Fruit fly (Drosophila melanogaster): Measurements from ENCODE around the gene CG3823.

CG3823 gene

DNA sequence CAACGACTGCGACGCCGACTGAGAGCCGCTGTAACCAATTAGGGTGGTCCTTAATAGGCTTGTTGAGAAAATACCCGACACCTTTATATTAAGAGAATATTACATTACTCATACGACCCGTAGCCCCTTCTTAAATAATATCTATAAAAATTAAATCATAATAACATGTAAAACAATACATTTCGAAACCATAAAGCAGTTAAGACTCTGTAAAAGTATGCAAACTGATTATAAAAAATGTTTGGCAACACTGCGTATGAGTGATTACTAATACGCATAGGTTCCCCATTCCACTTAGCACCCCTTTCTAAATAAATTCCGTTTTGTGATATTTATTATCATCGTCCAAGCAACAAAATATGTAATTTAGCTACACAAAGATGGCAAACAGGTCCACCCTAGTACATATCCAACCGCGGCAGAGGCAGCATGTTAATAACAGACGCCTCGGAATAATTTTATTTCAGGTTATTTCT lies 36.9 kb downstream of the CG3823 start:
- TF ChIP-seq Dll (optimal IDR thresholded peaks at IDR 0.05) (no peak), pan (optimal IDR thresholded peaks at IDR 0.05) (no peak), psq (optimal IDR thresholded peaks at IDR 0.05) (no peak), CG8478 (optimal IDR thresholded peaks at IDR 0.05) (no peak), usp (GFP tag; optimal IDR thresholded peaks at IDR 0.05) (no peak), EcR (GFP tag; optimal IDR thresholded peaks at IDR 0.05) (no peak)

DNA sequence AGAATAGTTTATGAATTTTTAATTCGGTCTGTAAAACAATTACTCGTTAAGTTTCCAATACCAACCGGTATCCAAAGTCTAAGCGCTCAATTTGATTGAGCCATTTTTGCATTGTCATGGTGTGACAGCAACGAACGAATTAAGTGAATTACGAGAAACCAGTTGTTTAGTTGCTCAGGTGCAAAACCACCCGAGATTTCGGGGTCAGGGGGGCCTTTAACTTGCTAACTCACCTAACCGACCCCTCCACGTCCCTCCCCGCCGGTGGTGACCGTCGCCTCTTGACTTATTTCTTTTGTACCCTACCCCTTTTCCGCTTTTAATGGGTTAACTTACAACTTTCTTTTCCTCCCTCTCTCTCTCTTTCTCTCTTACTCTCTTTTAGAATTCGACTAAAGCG lies 37.9 kb downstream of the CG3823 start:
- TF ChIP-seq EcR (GFP tag; optimal IDR thresholded peaks at IDR 0.05) (no peak), psq (optimal IDR thresholded peaks at IDR 0.05) (no peak), CG8478 (optimal IDR thresholded peaks at IDR 0.05) (no peak), pan (optimal IDR thresholded peaks at IDR 0.05) (no peak), usp (GFP tag; optimal IDR thresholded peaks at IDR 0.05) (no peak), Dll (optimal IDR thresholded peaks at IDR 0.05) (no peak)

DNA sequence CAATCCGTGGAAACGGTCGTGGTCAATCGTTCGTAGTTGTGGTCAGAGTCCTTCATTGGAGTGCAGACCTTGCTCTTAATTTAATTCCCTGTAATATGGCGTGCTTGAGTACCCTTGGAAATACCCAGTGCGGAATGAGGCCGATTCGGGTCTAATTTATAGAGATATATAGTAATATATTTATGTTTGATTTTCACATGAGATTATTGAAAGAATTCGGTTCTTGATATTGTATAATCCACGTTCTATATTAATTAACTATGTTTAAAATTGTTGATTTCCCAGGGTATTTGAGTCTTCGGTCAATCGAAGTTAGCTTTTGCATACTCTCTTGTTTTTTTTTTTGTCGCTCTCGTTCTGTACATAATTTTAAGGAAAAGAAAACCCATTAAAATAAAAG lies 39.5 kb downstream of the CG3823 start:
- TF ChIP-seq pan (optimal IDR thresholded peaks at IDR 0.05) (peak; percentile 76), usp (GFP tag; optimal IDR thresholded peaks at IDR 0.05) (no peak)

DNA sequence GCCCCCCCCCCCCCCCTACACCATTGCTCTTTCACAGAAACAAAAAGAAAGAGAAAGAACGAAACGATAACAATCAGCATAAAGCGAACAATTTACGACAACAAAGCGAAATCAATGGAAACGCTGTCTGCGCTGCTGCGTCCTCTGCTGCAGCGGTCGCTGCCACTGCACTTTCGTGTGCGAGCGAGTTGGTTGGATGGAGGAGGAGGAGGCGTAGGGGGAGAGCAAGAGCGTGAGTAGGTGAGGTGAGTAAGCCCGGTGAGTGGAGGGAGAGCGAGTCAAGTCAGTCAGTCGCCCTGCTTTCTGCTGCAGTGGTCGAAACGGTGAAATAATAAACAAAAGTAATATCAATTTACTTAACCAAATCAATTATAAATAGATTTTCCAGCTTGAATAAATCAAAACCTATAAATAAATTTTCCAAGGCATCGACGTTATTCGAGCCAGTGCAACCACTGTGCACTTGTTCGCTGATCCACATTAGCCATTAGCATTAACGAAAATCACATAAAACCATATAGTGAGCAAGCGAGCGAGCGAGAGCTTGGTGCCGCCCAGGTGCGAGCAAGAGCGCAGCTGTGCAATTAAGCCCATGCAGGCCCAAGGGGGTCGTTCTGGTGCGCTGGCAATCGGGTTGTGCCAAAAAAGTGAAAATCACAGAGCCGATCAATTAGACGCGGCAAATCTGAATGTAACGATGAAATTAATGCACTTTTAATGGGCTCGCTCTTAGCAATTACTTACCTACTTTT lies 40.2 kb downstream of the CG3823 start:
- TF ChIP-seq Dll (optimal IDR thresholded peaks at IDR 0.05) (peak; percentile 62), pan (optimal IDR thresholded peaks at IDR 0.05) (no peak), psq (optimal IDR thresholded peaks at IDR 0.05) (no peak)

DNA sequence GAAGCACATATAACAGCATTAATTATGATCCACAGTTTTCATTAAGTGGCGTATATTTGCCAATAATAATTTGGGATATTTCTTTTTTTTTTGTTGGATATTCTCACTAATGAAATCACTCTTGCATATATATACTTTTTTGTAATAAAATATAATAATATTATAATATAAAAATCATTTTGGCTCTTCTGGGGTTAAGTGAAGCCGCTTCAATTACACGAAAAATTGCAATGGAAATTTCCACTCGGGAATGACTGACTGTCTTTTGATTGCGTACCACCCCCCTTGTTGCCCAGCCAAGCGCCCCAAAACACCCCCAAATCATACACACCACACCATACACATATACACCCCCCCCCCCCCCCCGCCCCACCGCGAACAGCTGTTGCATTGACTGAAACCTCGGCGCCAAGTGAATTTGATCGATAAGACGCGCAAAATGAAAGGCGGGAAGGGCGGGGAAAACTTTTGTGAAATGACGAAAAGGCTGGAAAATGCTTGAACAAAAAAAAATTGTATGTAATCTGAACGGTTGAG lies 40.8 kb downstream of the CG3823 start:
- TF ChIP-seq psq (optimal IDR thresholded peaks at IDR 0.05) (no peak), usp (GFP tag; optimal IDR thresholded peaks at IDR 0.05) (no peak), EcR (GFP tag; optimal IDR thresholded peaks at IDR 0.05) (no peak), Dll (optimal IDR thresholded peaks at IDR 0.05) (no peak), CG8478 (optimal IDR thresholded peaks at IDR 0.05) (no peak), pan (optimal IDR thresholded peaks at IDR 0.05) (no peak)

DNA sequence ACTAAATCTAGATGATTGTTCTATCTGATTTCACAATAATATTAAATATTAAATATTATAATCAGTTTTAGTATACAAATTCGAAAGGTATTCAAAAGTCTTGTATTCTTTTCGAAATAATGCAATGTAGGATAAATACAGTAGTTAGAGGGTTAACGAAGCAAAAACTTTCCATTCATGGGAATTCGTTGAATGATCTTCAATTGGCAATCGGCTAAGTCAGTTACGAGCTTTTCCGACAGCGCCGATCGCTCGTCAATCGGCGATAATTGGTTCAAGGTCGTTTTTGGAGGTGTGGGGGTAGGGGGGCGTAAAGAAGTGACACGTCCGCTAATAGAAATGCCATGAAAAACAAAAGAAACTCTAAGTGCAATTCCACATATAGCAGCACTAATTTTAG lies 42.4 kb downstream of the CG3823 start:
- TF ChIP-seq CG8478 (optimal IDR thresholded peaks at IDR 0.05): no peak
- no peak for TF ChIP-seq EcR (GFP tag; optimal IDR thresholded peaks at IDR 0.05)
- no peak for TF ChIP-seq pan (optimal IDR thresholded peaks at IDR 0.05)
- TF ChIP-seq usp (GFP tag; optimal IDR thresholded peaks at IDR 0.05): no peak
- no peak for TF ChIP-seq psq (optimal IDR thresholded peaks at IDR 0.05)
- no peak for TF ChIP-seq Dll (optimal IDR thresholded peaks at IDR 0.05)

DNA sequence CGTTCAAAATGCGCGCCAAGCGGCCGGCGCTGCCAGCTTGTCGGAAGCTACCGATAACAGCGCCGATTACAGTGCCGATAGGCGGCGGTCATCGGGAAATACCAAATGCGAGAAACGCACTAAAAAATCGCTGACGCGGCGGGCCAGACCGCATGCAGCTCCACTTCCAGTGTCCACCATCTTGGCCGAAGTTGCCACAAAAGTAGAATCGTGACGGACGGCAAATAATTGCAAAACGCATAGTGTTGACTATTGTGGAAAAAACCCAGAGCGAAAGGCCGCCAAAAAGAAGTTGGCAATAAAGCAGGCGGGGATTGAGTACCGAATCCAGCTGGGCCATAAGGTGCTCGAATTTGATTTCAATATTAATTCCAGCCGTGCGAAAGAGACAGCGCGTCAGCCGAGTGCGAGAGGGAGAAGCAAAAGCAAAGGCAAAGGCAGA lies 43.2 kb downstream of the CG3823 start, which contains the start of gene CG3847:
TSS of gene CG3847 (plus strand) at position 178 of the 442 bp plus-strand sequence.
- TF ChIP-seq pan (optimal IDR thresholded peaks at IDR 0.05) (no peak), usp (GFP tag; optimal IDR thresholded peaks at IDR 0.05) (no peak), psq (optimal IDR thresholded peaks at IDR 0.05) (no peak), CG8478 (optimal IDR thresholded peaks at IDR 0.05) (no peak), EcR (GFP tag; optimal IDR thresholded peaks at IDR 0.05) (no peak)

DNA sequence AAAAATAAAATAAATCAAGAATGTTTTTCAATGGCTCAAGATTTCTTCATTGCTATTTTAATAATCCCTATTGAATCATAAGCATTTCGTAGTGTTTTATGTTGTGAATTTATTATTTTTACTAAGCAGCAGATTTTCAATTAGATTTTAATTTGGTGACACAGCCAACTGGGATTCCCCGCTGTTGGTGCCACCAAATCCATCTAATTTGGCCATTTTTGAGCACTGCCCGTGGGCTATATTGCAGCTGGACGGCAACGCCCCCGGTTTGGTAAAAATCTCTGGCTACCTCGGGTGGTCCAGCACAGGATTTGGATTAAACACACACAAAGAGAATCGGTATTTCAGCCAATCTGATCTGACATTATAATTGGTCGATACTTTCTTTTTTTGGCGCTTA lies 45.5 kb downstream of the CG3823 start:
- TF ChIP-seq usp (GFP tag; optimal IDR thresholded peaks at IDR 0.05) (no peak), psq (optimal IDR thresholded peaks at IDR 0.05) (no peak), Dll (optimal IDR thresholded peaks at IDR 0.05) (no peak), pan (optimal IDR thresholded peaks at IDR 0.05) (no peak), CG8478 (optimal IDR thresholded peaks at IDR 0.05) (no peak), EcR (GFP tag; optimal IDR thresholded peaks at IDR 0.05) (no peak)

DNA sequence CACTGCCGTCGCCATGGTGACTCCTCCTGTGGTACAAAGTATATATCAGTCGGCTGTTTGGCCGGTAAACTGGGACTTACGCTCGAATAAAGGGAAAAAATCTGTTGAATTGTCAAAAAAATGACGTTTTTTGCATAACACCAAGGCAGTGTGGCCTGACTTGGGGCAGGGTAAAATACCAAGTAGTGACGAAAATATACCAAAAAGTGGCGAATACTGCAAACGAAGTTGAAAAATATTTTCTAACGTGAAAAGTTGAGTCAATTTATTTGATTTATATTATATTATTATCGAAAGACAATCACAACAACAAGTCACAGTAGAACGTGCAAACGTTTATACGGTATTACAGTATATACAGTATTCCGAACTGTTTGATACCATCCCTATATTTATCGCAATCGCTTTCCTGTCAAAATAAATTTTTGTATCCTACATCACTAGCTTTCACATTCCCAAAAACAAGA lies 46.5 kb downstream of the CG3823 start, which contains the start of the genes ND-B16.6 and kdn:
TSS of gene ND-B16.6 (minus strand) at position 189 of the 467 bp plus-strand sequence.
TSS of gene kdn (plus strand) at position 417 of the 467 bp plus-strand sequence.
- no peak for TF ChIP-seq EcR (GFP tag; optimal IDR thresholded peaks at IDR 0.05)
- TF ChIP-seq psq (optimal IDR thresholded peaks at IDR 0.05): no peak
- TF ChIP-seq pan (optimal IDR thresholded peaks at IDR 0.05): no peak
- TF ChIP-seq Dll (optimal IDR thresholded peaks at IDR 0.05): no peak
- TF ChIP-seq usp (GFP tag; optimal IDR thresholded peaks at IDR 0.05): no peak
- TF ChIP-seq CG8478 (optimal IDR thresholded peaks at IDR 0.05): no peak

DNA sequence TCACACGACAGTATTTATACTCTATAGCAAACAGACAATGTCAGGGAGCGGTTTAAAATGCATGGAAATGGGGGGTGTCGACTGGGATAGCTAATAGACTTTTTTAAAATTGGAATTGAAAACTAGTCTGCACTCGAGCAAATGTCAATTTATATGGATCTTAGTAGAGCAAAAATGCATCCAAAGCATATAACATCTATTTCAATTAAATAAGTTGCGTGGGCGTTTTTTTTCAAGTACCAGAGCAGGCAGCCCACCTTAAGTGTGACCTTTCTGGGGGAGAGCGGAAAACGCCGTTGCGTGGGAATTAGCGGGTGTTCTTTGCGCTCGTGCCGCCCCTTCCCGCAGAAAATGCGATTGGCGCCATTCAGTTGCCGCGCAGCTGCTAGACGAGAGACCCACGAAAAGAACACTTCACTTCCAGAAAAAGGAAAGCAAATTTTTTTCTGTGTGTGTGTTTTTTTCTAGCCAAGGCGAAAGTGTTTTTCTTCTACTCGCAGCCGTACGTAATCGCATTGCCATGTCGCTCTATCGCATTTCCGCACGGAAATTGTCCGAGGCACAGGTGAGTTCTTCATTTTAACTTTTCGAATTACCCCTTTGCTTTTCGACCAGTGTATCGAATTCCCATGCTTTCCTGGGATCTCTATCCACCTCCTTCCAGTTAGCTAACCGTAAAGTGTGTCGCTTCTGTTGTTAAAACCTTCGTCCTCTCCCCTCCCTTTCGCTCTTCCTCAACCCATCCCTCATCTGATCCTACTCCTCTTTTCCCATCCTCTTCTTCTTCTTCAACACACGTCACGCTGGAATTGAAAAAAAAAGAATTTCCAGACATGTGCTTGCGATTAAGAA lies 48.4 kb downstream of the CG3823 start:
- TF ChIP-seq EcR (GFP tag; optimal IDR thresholded peaks at IDR 0.05): no peak
- TF ChIP-seq CG8478 (optimal IDR thresholded peaks at IDR 0.05): no peak
- TF ChIP-seq psq (optimal IDR thresholded peaks at IDR 0.05): no peak
- TF ChIP-seq usp (GFP tag; optimal IDR thresholded peaks at IDR 0.05): no peak
- no peak for TF ChIP-seq pan (optimal IDR thresholded peaks at IDR 0.05)
- no peak for TF ChIP-seq Dll (optimal IDR thresholded peaks at IDR 0.05)

DNA sequence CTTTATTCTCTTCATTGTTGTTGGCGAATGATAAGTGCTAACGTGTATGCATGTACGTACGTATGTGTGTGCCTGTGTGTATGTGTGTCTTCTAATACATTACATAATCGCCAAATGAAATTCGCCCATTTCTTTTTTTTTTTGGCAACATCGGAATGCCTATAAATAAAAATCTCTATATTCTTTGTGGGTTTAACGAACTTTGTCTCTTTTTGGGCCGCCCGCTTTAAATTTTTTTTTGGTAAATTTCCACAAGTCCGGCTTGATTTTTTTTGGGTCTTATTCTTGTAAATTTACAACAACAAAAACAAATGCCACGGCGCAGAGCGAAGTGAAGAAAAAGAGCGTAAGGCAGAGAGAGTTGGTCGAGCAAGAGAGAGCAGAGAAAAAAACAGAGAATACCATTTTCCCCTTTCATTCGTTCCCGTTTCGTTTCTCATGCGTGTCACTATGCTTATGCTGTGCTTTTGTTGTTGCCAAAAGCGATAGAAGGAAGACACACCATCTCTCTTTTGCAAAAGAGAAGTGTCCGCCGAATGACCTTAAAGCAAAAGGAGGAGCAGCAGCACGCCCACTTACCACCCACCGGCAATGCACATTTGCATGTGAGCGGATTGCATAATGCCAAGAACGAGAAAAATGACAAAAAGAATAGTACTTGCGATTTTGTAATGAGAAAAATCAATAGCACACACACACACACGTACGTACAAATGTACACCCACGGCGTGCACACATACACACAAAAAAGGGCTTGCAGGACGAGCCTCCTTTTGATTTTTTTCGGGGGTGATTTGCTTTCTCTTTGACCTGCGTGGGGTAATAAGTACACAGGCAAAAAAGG lies 49.2 kb downstream of the CG3823 start:
- TF ChIP-seq Dll (optimal IDR thresholded peaks at IDR 0.05): no peak
- no peak for TF ChIP-seq usp (GFP tag; optimal IDR thresholded peaks at IDR 0.05)
- no peak for TF ChIP-seq psq (optimal IDR thresholded peaks at IDR 0.05)
- no peak for TF ChIP-seq EcR (GFP tag; optimal IDR thresholded peaks at IDR 0.05)
- no peak for TF ChIP-seq pan (optimal IDR thresholded peaks at IDR 0.05)
- TF ChIP-seq CG8478 (optimal IDR thresholded peaks at IDR 0.05): no peak

All from whole organism.